Worm (Caenorhabditis elegans): ENCODE measurements around the gene ins-8.

- TF ChIP-seq dao-5 (tag; optimal IDR thresholded peaks at IDR 0.05) (no peak), him-1 (tag; optimal IDR thresholded peaks at IDR 0.05) (no peak)
Observed at ce11 chrIV:9669969-9670368, 10.8 kb downstream of the ins-8 start.
